Fruit fly (Drosophila melanogaster) whole organism, embryonic: ENCODE results near the gene Pde11.

Experiments used
- Antp ChIP-seq: fragments of 200-800 bp; sonication (Bioruptor generic); optimal IDR thresholded peaks from 3 replicates; lab custom pipeline; 2016; ENCODE audit warnings: missing biosample characterization, missing genetic modification characterization
- Atf6 ChIP-seq: fragments of 200-800 bp; sonication (Bioruptor generic); IDR thresholded peaks from 2 replicates; pipeline ENCODE4 v1.3.6; 2022; ENCODE audit warnings: missing biosample characterization, missing genetic modification characterization
- BEAF-32 ChIP-seq: fragments of 200-800 bp; sonication (Bioruptor generic); optimal IDR thresholded peaks from 3 replicates; lab custom pipeline; 2017; ENCODE audit warnings: missing biosample characterization, missing genetic modification characterization, mild to moderate bottlenecking, moderate library complexity, missing genetic modification reagents
- CG10147 ChIP-seq: fragments of 200-800 bp; sonication (Bioruptor generic); optimal IDR thresholded peaks from 2 replicates; lab custom pipeline; 2019; ENCODE audit warnings: missing biosample characterization, mild to moderate bottlenecking, missing genetic modification characterization, moderate library complexity
- CG10267 ChIP-seq: fragments of 200-800 bp; sonication (Bioruptor generic); optimal IDR thresholded peaks from 2 replicates; lab custom pipeline; 2018; ENCODE audit warnings: missing biosample characterization, mild to moderate bottlenecking, missing genetic modification characterization, moderate library complexity
- CG10431 ChIP-seq: fragments of 200-800 bp; sonication (Bioruptor generic); optimal IDR thresholded peaks from 3 replicates; lab custom pipeline; 2018; ENCODE audit warnings: missing biosample characterization, mild to moderate bottlenecking, missing genetic modification characterization
- CG10959 ChIP-seq: fragments of 200-800 bp; sonication (Bioruptor generic); IDR thresholded peaks from 2 replicates; pipeline ENCODE4 v1.3.6; 2022; ENCODE audit warnings: missing biosample characterization, missing genetic modification characterization
- CG13424 ChIP-seq: fragments of 200-800 bp; sonication (Bioruptor generic); optimal IDR thresholded peaks from 2 replicates; lab custom pipeline; 2019; ENCODE audit warnings: missing biosample characterization, mild to moderate bottlenecking, missing genetic modification characterization, moderate library complexity
- CG14050 ChIP-seq: fragments of 200-800 bp; sonication (Bioruptor generic); IDR thresholded peaks from 3 replicates; pipeline ENCODE4 v1.3.6; 2022; ENCODE audit warnings: missing biosample characterization, missing genetic modification characterization
- CG14710 ChIP-seq: fragments of 200-800 bp; sonication (Bioruptor generic); optimal IDR thresholded peaks from 3 replicates; lab custom pipeline; 2019; ENCODE audit warnings: missing biosample characterization, mild to moderate bottlenecking, missing genetic modification characterization, moderate library complexity
- CG14965 ChIP-seq: fragments of 200-800 bp; sonication (Bioruptor generic); optimal IDR thresholded peaks from 2 replicates; lab custom pipeline; 2016; ENCODE audit warnings: missing biosample characterization, missing genetic modification characterization, borderline replicate concordance
- CG15601 ChIP-seq: fragments of 200-800 bp; sonication (Bioruptor generic); optimal IDR thresholded peaks from 3 replicates; lab custom pipeline; 2019; ENCODE audit warnings: missing biosample characterization, mild to moderate bottlenecking, missing genetic modification characterization, moderate library complexity
- CG1647 ChIP-seq: fragments of 200-800 bp; sonication (Bioruptor generic); optimal IDR thresholded peaks from 3 replicates; lab custom pipeline; 2016; ENCODE audit warnings: missing biosample characterization, missing genetic modification characterization
- CG16779 ChIP-seq: fragments of 200-800 bp; sonication (Bioruptor generic); IDR thresholded peaks from 2 replicates; pipeline ENCODE4 v1.3.6; 2022; ENCODE audit warnings: missing biosample characterization, missing genetic modification characterization
- CG17568 ChIP-seq: fragments of 200-800 bp; sonication (Bioruptor generic); optimal IDR thresholded peaks from 2 replicates; lab custom pipeline; 2018; ENCODE audit warnings: missing biosample characterization, mild to moderate bottlenecking, missing genetic modification characterization, moderate library complexity
- CG2678 ChIP-seq: fragments of 200-800 bp; sonication (Bioruptor generic); optimal IDR thresholded peaks from 3 replicates; lab custom pipeline; 2019; ENCODE audit warnings: missing biosample characterization, mild to moderate bottlenecking, missing genetic modification characterization, moderate library complexity
- CG32772 ChIP-seq: fragments of 200-800 bp; sonication (Bioruptor generic); IDR thresholded peaks from 2 replicates; pipeline ENCODE4 v1.3.6; 2022; ENCODE audit warnings: missing biosample characterization, missing genetic modification characterization
- CG34376 ChIP-seq: fragments of 200-800 bp; sonication (Bioruptor generic); optimal IDR thresholded peaks from 2 replicates; lab custom pipeline; 2018; ENCODE audit warnings: missing biosample characterization, mild to moderate bottlenecking, missing genetic modification characterization
- CG43689 ChIP-seq: fragments of 200-800 bp; sonication (Bioruptor generic); IDR thresholded peaks from 2 replicates; pipeline ENCODE4 v1.3.6; 2022; ENCODE audit warnings: missing biosample characterization, missing genetic modification characterization
- CG5245 ChIP-seq: fragments of 200-800 bp; sonication (Bioruptor generic); optimal IDR thresholded peaks from 3 replicates; lab custom pipeline; 2016; ENCODE audit warnings: missing biosample characterization, missing genetic modification characterization
- CG6654 ChIP-seq: fragments of 200-800 bp; sonication (Bioruptor generic); optimal IDR thresholded peaks from 2 replicates; lab custom pipeline; 2017; ENCODE audit warnings: missing biosample characterization, mild to moderate bottlenecking, missing genetic modification characterization
- CG6683 ChIP-seq: fragments of 200-800 bp; sonication (Bioruptor generic); optimal IDR thresholded peaks from 2 replicates; lab custom pipeline; 2017; ENCODE audit warnings: missing biosample characterization, mild to moderate bottlenecking, missing genetic modification characterization, missing genetic modification reagents
- CG6791 ChIP-seq: fragments of 200-800 bp; sonication (Bioruptor generic); IDR thresholded peaks from 3 replicates; pipeline ENCODE4 v1.3.6; 2022; ENCODE audit warnings: missing biosample characterization, missing genetic modification characterization; ENCODE audit not compliant: partially characterized antibody
- CG8944 ChIP-seq: fragments of 200-800 bp; sonication (Bioruptor generic); optimal IDR thresholded peaks from 3 replicates; lab custom pipeline; 2016; ENCODE audit warnings: missing biosample characterization, missing genetic modification characterization
- CG9932 ChIP-seq: fragments of 200-800 bp; sonication (Bioruptor generic); IDR thresholded peaks from 2 replicates; pipeline ENCODE4 v1.3.6; 2022; ENCODE audit warnings: missing biosample characterization, missing genetic modification characterization
- CTCF ChIP-seq: fragments of 200-800 bp; sonication (Bioruptor generic); optimal IDR thresholded peaks from 2 replicates; lab custom pipeline; 2017; ENCODE audit warnings: missing biosample characterization, mild to moderate bottlenecking, missing genetic modification characterization, moderate library complexity
- Drgx ChIP-seq: fragments of 200-800 bp; sonication (Bioruptor generic); IDR thresholded peaks from 2 replicates; pipeline ENCODE4 v1.3.6; 2022; ENCODE audit warnings: missing biosample characterization, missing genetic modification characterization
- Gug ChIP-seq: fragments of 200-800 bp; sonication (Bioruptor generic); IDR thresholded peaks from 4 replicates; pipeline ENCODE4 v1.3.6; 2022; ENCODE audit warnings: missing biosample characterization, missing genetic modification characterization
- H15 ChIP-seq: fragments of 200-800 bp; sonication (Bioruptor generic); IDR thresholded peaks from 3 replicates; pipeline ENCODE4 v1.3.6; 2022; ENCODE audit warnings: missing biosample characterization, missing genetic modification characterization
- H2.0 ChIP-seq: fragments of 200-800 bp; sonication (Bioruptor generic); IDR thresholded peaks from 2 replicates; pipeline ENCODE4 v1.3.6; 2022; ENCODE audit warnings: missing biosample characterization, missing genetic modification characterization
- HLH4C ChIP-seq: fragments of 200-800 bp; sonication (Bioruptor generic); IDR thresholded peaks from 3 replicates; pipeline ENCODE4 v1.3.6; 2022; ENCODE audit warnings: missing biosample characterization, missing genetic modification characterization; ENCODE audit not compliant: partially characterized antibody
- HmgD ChIP-seq: fragments of 200-800 bp; sonication (Bioruptor generic); optimal IDR thresholded peaks from 3 replicates; lab custom pipeline; 2016; ENCODE audit warnings: missing biosample characterization, missing genetic modification characterization
- Hr3 ChIP-seq: fragments of 200-800 bp; sonication (Bioruptor generic); optimal IDR thresholded peaks from 3 replicates; lab custom pipeline; 2016; ENCODE audit warnings: missing biosample characterization, missing genetic modification characterization
- Kr ChIP-seq: fragments of 200-800 bp; sonication (Bioruptor generic); optimal IDR thresholded peaks from 2 replicates; lab custom pipeline; 2017; ENCODE audit warnings: missing biosample characterization, mild to moderate bottlenecking, missing genetic modification characterization
- Nf-YA ChIP-seq: fragments of 200-800 bp; sonication (Bioruptor generic); IDR thresholded peaks from 2 replicates; pipeline ENCODE4 v1.3.6; 2022; ENCODE audit warnings: missing biosample characterization, missing genetic modification characterization
- Opbp ChIP-seq: fragments of 200-800 bp; sonication (Bioruptor generic); IDR thresholded peaks from 3 replicates; pipeline ENCODE4 v1.3.6; 2022; ENCODE audit warnings: missing biosample characterization, missing genetic modification characterization; ENCODE audit not compliant: partially characterized antibody
- bowl ChIP-seq: fragments of 200-800 bp; sonication (Bioruptor generic); IDR thresholded peaks from 2 replicates; pipeline ENCODE4 v1.3.6; 2022; ENCODE audit warnings: missing biosample characterization, missing genetic modification characterization
- caup ChIP-seq: fragments of 200-800 bp; sonication (Bioruptor generic); optimal IDR thresholded peaks from 3 replicates; lab custom pipeline; 2017; ENCODE audit warnings: missing biosample characterization, mild to moderate bottlenecking, missing genetic modification characterization, moderate library complexity; ENCODE audit not compliant: severe bottlenecking
- crc ChIP-seq: fragments of 200-800 bp; sonication (Bioruptor generic); optimal IDR thresholded peaks from 2 replicates; lab custom pipeline; 2016; ENCODE audit warnings: missing biosample characterization, missing genetic modification characterization
- exex ChIP-seq: fragments of 200-800 bp; sonication (Bioruptor generic); optimal IDR thresholded peaks from 4 replicates; lab custom pipeline; 2018; ENCODE audit warnings: missing biosample characterization, mild to moderate bottlenecking, missing genetic modification characterization, moderate library complexity
- gcm ChIP-seq: fragments of 200-800 bp; sonication (Bioruptor generic); optimal IDR thresholded peaks from 2 replicates; lab custom pipeline; 2019; ENCODE audit warnings: missing biosample characterization, mild to moderate bottlenecking, missing genetic modification characterization, moderate library complexity
- gsb ChIP-seq: fragments of 200-800 bp; sonication (Bioruptor generic); IDR thresholded peaks from 2 replicates; pipeline ENCODE4 v1.3.6; 2022; ENCODE audit warnings: missing biosample characterization, missing genetic modification characterization
- hbn ChIP-seq: fragments of 200-800 bp; sonication (Bioruptor generic); IDR thresholded peaks from 2 replicates; pipeline ENCODE4 v1.3.6; 2022; ENCODE audit warnings: missing biosample characterization, missing genetic modification characterization; ENCODE audit not compliant: partially characterized antibody
- maf-S ChIP-seq: fragments of 200-800 bp; sonication (Bioruptor generic); optimal IDR thresholded peaks from 2 replicates; lab custom pipeline; 2016; ENCODE audit warnings: missing biosample characterization, missing genetic modification characterization
- mirr ChIP-seq: fragments of 200-800 bp; sonication (Bioruptor generic); optimal IDR thresholded peaks from 3 replicates; lab custom pipeline; 2018; ENCODE audit warnings: missing biosample characterization, mild to moderate bottlenecking, missing genetic modification characterization
- odd ChIP-seq: fragments of 200-800 bp; sonication (Bioruptor generic); optimal IDR thresholded peaks from 2 replicates; lab custom pipeline; 2017; ENCODE audit warnings: missing biosample characterization, mild to moderate bottlenecking, missing genetic modification characterization
- otp ChIP-seq: fragments of 200-800 bp; sonication (Bioruptor generic); IDR thresholded peaks from 3 replicates; pipeline ENCODE4, ENCODE4 v1.3.6; 2022; ENCODE audit warnings: missing biosample characterization, missing genetic modification characterization
- salm ChIP-seq: fragments of 200-800 bp; sonication (Bioruptor generic); optimal IDR thresholded peaks from 2 replicates; lab custom pipeline; 2018; ENCODE audit warnings: missing biosample characterization, mild to moderate bottlenecking, missing genetic modification characterization
- slbo ChIP-seq: fragments of 200-800 bp; sonication (Bioruptor generic); IDR thresholded peaks from 2 replicates; pipeline ENCODE4 v1.3.6; 2022; ENCODE audit warnings: missing biosample characterization, missing genetic modification characterization
- tll ChIP-seq, 2 experiments: fragments of 200-800 bp in 1 of 2; fragments of >200 bp in 1 of 2; sonication (Bioruptor generic) in 1 of 2; optimal IDR thresholded peaks; 2 replicates each; lab custom pipeline; 2017 to 2019; ENCODE audit warnings: missing biosample characterization in 2 of 2, missing genetic modification characterization in 2 of 2, mild to moderate bottlenecking in 1 of 2, moderate library complexity in 1 of 2

The Pde11 gene

dm6 chr2L:18557965-18558537 is 32.1 kb downstream of the Pde11 start (continued):
- TF ChIP-seq tll (GFP tag; optimal IDR thresholded peaks at IDR 0.05; lab: Kevin White, UChicago) = no peak
- TF ChIP-seq Hr3 (GFP tag; lab: Kevin White, UChicago) = peak; percentile 77
- TF ChIP-seq CG6654 = peak; percentile 34
- no peak for TF ChIP-seq CG10431
- no peak for TF ChIP-seq BEAF-32 (GFP tag; lab: Kevin White, UChicago)
- TF ChIP-seq CG13424 = peak; percentile 77
- TF ChIP-seq exex (tag; lab: Kevin White, UChicago) = peak; percentile 37
- no peak for TF ChIP-seq CTCF (GFP tag; lab: Kevin White, UChicago)
- peak; percentile 71 for TF ChIP-seq bowl (GFP tag; lab: Robert Waterston, UW)
- peak; percentile 80 for TF ChIP-seq otp
- peak; percentile 63 for TF ChIP-seq CG6683 (GFP tag; lab: Kevin White, UChicago)
- no peak for TF ChIP-seq Opbp (GFP tag; lab: Robert Waterston, UW)
- TF ChIP-seq CG2678 (tag; lab: Kevin White, UChicago) = peak; percentile 87
- TF ChIP-seq hbn (GFP tag; lab: Robert Waterston, UW) = no peak
- TF ChIP-seq Kr (GFP tag; lab: Kevin White, UChicago) = no peak
- TF ChIP-seq mirr (GFP tag; lab: Kevin White, UChicago) = no peak
- TF ChIP-seq gcm (GFP tag; lab: Kevin White, UChicago) = peak; percentile 36
- peak; percentile 7 for TF ChIP-seq crc (GFP tag; lab: Kevin White, UChicago)
- peak; percentile 44 for TF ChIP-seq odd (GFP tag; lab: Kevin White, UChicago)
- peak; percentile 84 for TF ChIP-seq Drgx (GFP tag; lab: Robert Waterston, UW)
- TF ChIP-seq gsb (GFP tag; lab: Robert Waterston, UW) = peak; percentile 52; the same call in 1 of the 2 replicates
- TF ChIP-seq Gug (GFP tag; lab: Robert Waterston, UW) = no peak
- TF ChIP-seq salm (tag; lab: Kevin White, UChicago) = peak; percentile 51
- peak; percentile 76; the same call in 1 of the 2 replicates for TF ChIP-seq Nf-YA
- no peak for TF ChIP-seq CG34376 (GFP tag; lab: Kevin White, UChicago)
- peak; percentile 78 for TF ChIP-seq CG32772 (GFP tag; lab: Robert Waterston, UW)
- peak; percentile 78 for TF ChIP-seq caup
- TF ChIP-seq CG8944 = no peak
- peak; percentile 38 for TF ChIP-seq CG14710 (tag; lab: Kevin White, UChicago)
- no peak for TF ChIP-seq HLH4C (GFP tag; lab: Robert Waterston, UW)
- no peak for TF ChIP-seq CG16779
- TF ChIP-seq CG6791 = no peak
- TF ChIP-seq Atf6 (GFP tag; lab: Robert Waterston, UW) = peak; percentile 91
- peak; percentile 47 for TF ChIP-seq CG17568 (GFP tag; lab: Kevin White, UChicago)
- 0 out of 2 replicates have a peak, but pooled peaks have one; percentile 48 for TF ChIP-seq CG10959 (GFP tag; lab: Robert Waterston, UW)
- TF ChIP-seq CG10147 (GFP tag; lab: Kevin White, UChicago) = peak; percentile 48
- TF ChIP-seq HmgD (GFP tag; lab: Kevin White, UChicago) = no peak
- TF ChIP-seq CG10267 (tag; lab: Kevin White, UChicago) = peak; percentile 61
- TF ChIP-seq H15 = peak; percentile 75
- no peak for TF ChIP-seq CG1647 (GFP tag; lab: Kevin White, UChicago)
- TF ChIP-seq CG15601 = peak; percentile 28
- TF ChIP-seq Antp = peak; percentile 31
- TF ChIP-seq CG5245 = peak; percentile 19
- TF ChIP-seq slbo = peak; percentile 87
- no peak for TF ChIP-seq maf-S
- peak; percentile 86 for TF ChIP-seq CG9932
- peak; percentile 75 for TF ChIP-seq H2.0 (GFP tag; lab: Robert Waterston, UW)
- TF ChIP-seq CG14050 (GFP tag; lab: Robert Waterston, UW) = peak; percentile 76
- TF ChIP-seq CG14965 (GFP tag; lab: Kevin White, UChicago) = no peak
- TF ChIP-seq CG43689 (GFP tag; lab: Robert Waterston, UW) = peak; percentile 46; the same call in 1 of the 2 replicates
